Fruit fly (Drosophila melanogaster) whole organism, wandering third instar larva: ENCODE measurements around the gene CG12118.
A peak's percentile ranks its signal among the peaks of the same experiment; 100 is the strongest.

Source experiments
- Abd-B ChIP-seq: fragments of >200 bp; optimal IDR thresholded peaks from 2 replicates; lab custom pipeline; 2017; ENCODE audit warnings: missing biosample characterization, missing genetic modification characterization
- CG32264 ChIP-seq: fragments of 200-800 bp; sonication (Bioruptor generic); optimal IDR thresholded peaks from 2 replicates; lab custom pipeline; 2016; ENCODE audit warnings: missing biosample characterization, missing genetic modification characterization
- CG9705 ChIP-seq: fragments of 200-800 bp; sonication (Bioruptor generic); optimal IDR thresholded peaks from 2 replicates; lab custom pipeline; 2018; ENCODE audit warnings: missing biosample characterization, mild to moderate bottlenecking, missing genetic modification characterization
- CrebA ChIP-seq: fragments of 200-800 bp; sonication (Bioruptor generic); optimal IDR thresholded peaks from 2 replicates; lab custom pipeline; 2016; ENCODE audit warnings: missing biosample characterization, mild to moderate bottlenecking, missing genetic modification characterization, borderline replicate concordance
- Dfd ChIP-seq: fragments of >200 bp; optimal IDR thresholded peaks from 2 replicates; lab custom pipeline; 2017; ENCODE audit warnings: missing biosample characterization, missing genetic modification characterization
- Dif ChIP-seq: fragments of 200-275, 200-300 bp; sonication (Bioruptor generic); optimal IDR thresholded peaks from 2 replicates; lab custom pipeline; 2018; ENCODE audit warnings: missing biosample characterization, missing genetic modification characterization; ENCODE audit not compliant: partially characterized antibody
- GATAd ChIP-seq: sonication (Bioruptor generic); optimal IDR thresholded peaks from 2 replicates; lab custom pipeline; 2016; ENCODE audit warnings: missing biosample characterization, missing genetic modification characterization
- HLH106 ChIP-seq: fragments of 200-800 bp; optimal IDR thresholded peaks from 3 replicates; lab custom pipeline; 2019; ENCODE audit warnings: missing biosample characterization, mild to moderate bottlenecking, missing genetic modification characterization, moderate library complexity
- Hnf4 ChIP-seq: fragments of 200-800 bp; sonication (Bioruptor generic); optimal IDR thresholded peaks from 2 replicates; lab custom pipeline; 2016; ENCODE audit warnings: missing biosample characterization, mild to moderate bottlenecking, missing genetic modification characterization
- Hr78 ChIP-seq: fragments of >200 bp; optimal IDR thresholded peaks from 2 replicates; lab custom pipeline; 2017; ENCODE audit warnings: missing biosample characterization, missing genetic modification characterization
- Hr83 ChIP-seq: fragments of 200-300 bp; sonication (Bioruptor generic); optimal IDR thresholded peaks from 2 replicates; lab custom pipeline; 2016; ENCODE audit warnings: missing biosample characterization, mild to moderate bottlenecking, missing genetic modification characterization, moderate library complexity; ENCODE audit not compliant: poor library complexity, severe bottlenecking
- Jra ChIP-seq: sonication (Bioruptor generic); optimal IDR thresholded peaks from 2 replicates; lab custom pipeline; 2016; ENCODE audit warnings: missing biosample characterization, missing genetic modification characterization
- Mio ChIP-seq: sonication (Bioruptor generic); optimal IDR thresholded peaks from 2 replicates; lab custom pipeline; 2016; ENCODE audit warnings: missing biosample characterization, missing genetic modification characterization
- N ChIP-seq: fragments of >200 bp; optimal IDR thresholded peaks from 2 replicates; lab custom pipeline; 2018; ENCODE audit warnings: missing biosample characterization, missing external identifiers, missing genetic modification characterization
- OdsH ChIP-seq: fragments of 200-800 bp; sonication (Bioruptor generic); optimal IDR thresholded peaks from 2 replicates; lab custom pipeline; 2016; ENCODE audit warnings: missing biosample characterization, mild to moderate bottlenecking, missing genetic modification characterization
- Rel ChIP-seq, 2 experiments: fragments of 200-800 bp; sonication (Bioruptor generic) in 1 of 2; optimal IDR thresholded peaks; 2 replicates in 1 of 2; 3 replicates in 1 of 2; lab custom pipeline; 2016 to 2019; ENCODE audit warnings: mild to moderate bottlenecking in 2 of 2, missing biosample characterization in 2 of 2, missing genetic modification characterization in 2 of 2, moderate library complexity in 1 of 2
- Sp1 ChIP-seq: fragments of 200-800 bp; sonication (Bioruptor generic); optimal IDR thresholded peaks from 3 replicates; lab custom pipeline; 2019; ENCODE audit warnings: missing biosample characterization, mild to moderate bottlenecking, missing genetic modification characterization, moderate library complexity
- brk ChIP-seq: fragments of 200-800 bp; sonication (Bioruptor generic); optimal IDR thresholded peaks from 2 replicates; lab custom pipeline; 2016; ENCODE audit warnings: missing biosample characterization, mild to moderate bottlenecking, missing genetic modification characterization
- dl ChIP-seq, 2 experiments: fragments of 175-275, 200-275 bp in 1 of 2; fragments of 200-275 bp in 1 of 2; sonication (Bioruptor generic); optimal IDR thresholded peaks; lab custom pipeline; 2018; ENCODE audit warnings: mild to moderate bottlenecking in 2 of 2, missing biosample characterization in 2 of 2, missing genetic modification characterization in 2 of 2, moderate library complexity in 2 of 2; ENCODE audit not compliant: partially characterized antibody in 2 of 2, insufficient read depth in 1 of 2
- dsf ChIP-seq: sonication (Bioruptor generic); optimal IDR thresholded peaks from 2 replicates; lab custom pipeline; 2016; ENCODE audit warnings: missing biosample characterization, missing genetic modification characterization, borderline replicate concordance
- ey ChIP-seq: fragments of 200-800 bp; sonication (Bioruptor generic); optimal IDR thresholded peaks from 2 replicates; lab custom pipeline; 2016; ENCODE audit warnings: missing biosample characterization, missing genetic modification characterization
- foxo ChIP-seq, 2 experiments: fragments of 200-800 bp; sonication (Bioruptor generic); optimal IDR thresholded peaks; 2 replicates in 1 of 2; 3 replicates in 1 of 2; lab custom pipeline; 2016 to 2017; ENCODE audit warnings: missing biosample characterization in 2 of 2, missing genetic modification characterization in 2 of 2
- h ChIP-seq: fragments of 200-800 bp; sonication (Bioruptor generic); optimal IDR thresholded peaks from 3 replicates; lab custom pipeline; 2016; ENCODE audit warnings: missing biosample characterization, mild to moderate bottlenecking, missing genetic modification characterization
- jim ChIP-seq: fragments of 175-275, 200-325 bp; sonication (Bioruptor generic); optimal IDR thresholded peaks from 2 replicates; lab custom pipeline; 2016; ENCODE audit warnings: missing biosample characterization, mild to moderate bottlenecking, missing genetic modification characterization
- lola ChIP-seq: fragments of >200 bp; optimal IDR thresholded peaks from 2 replicates; lab custom pipeline; 2017; ENCODE audit warnings: missing biosample characterization, missing genetic modification characterization
- pan ChIP-seq: fragments of >200 bp; optimal IDR thresholded peaks from 2 replicates; lab custom pipeline; 2017
- psq ChIP-seq: fragments of 200-800 bp; sonication (Bioruptor generic); optimal IDR thresholded peaks from 3 replicates; lab custom pipeline; 2017; ENCODE audit warnings: missing biosample characterization, mild to moderate bottlenecking, missing genetic modification characterization, moderate library complexity
- rgr ChIP-seq: fragments of 200-800 bp; sonication (Bioruptor generic); optimal IDR thresholded peaks from 3 replicates; lab custom pipeline; 2016; ENCODE audit warnings: missing biosample characterization, mild to moderate bottlenecking, missing genetic modification characterization
- sage ChIP-seq: fragments of 200-800 bp; sonication (Bioruptor generic); optimal IDR thresholded peaks from 2 replicates; lab custom pipeline; 2016; ENCODE audit warnings: missing biosample characterization, mild to moderate bottlenecking, missing genetic modification characterization
- sv ChIP-seq: fragments of 200-800 bp; sonication (Bioruptor generic); optimal IDR thresholded peaks from 3 replicates; lab custom pipeline; 2016; ENCODE audit warnings: missing biosample characterization, missing genetic modification characterization
- tai ChIP-seq: sonication (Bioruptor generic); optimal IDR thresholded peaks from 2 replicates; lab custom pipeline; 2016; ENCODE audit warnings: missing biosample characterization, missing genetic modification characterization
- usp ChIP-seq: fragments of >200 bp; optimal IDR thresholded peaks from 2 replicates; lab custom pipeline; 2017; ENCODE audit warnings: missing biosample characterization, missing genetic modification characterization
- woc ChIP-seq: sonication (Bioruptor generic); optimal IDR thresholded peaks from 2 replicates; lab custom pipeline; 2016; ENCODE audit warnings: missing biosample characterization, mild to moderate bottlenecking, missing genetic modification characterization

The CG12118 gene

dm6 chrX:9223182-9223581 lies 27.0 kb upstream of the CG12118 start, which contains the start of gene t:
TSS of gene t (minus strand) at chrX:9223257.
- no peak for TF ChIP-seq psq (GFP tag; lab: Kevin White, UChicago)
- TF ChIP-seq GATAd (GFP tag; lab: Kevin White, UChicago) = no peak
- TF ChIP-seq CG32264 (GFP tag; lab: Kevin White, UChicago) = no peak
- no peak for TF ChIP-seq lola (GFP tag; lab: Kevin White, UChicago)
- no peak for TF ChIP-seq tai (GFP tag; lab: Kevin White, UChicago)
- TF ChIP-seq Dfd (GFP tag; lab: Kevin White, UChicago) = no peak
- no peak for TF ChIP-seq jim (GFP tag; lab: Kevin White, UChicago)
- no peak for TF ChIP-seq Hnf4
- no peak for TF ChIP-seq OdsH (GFP tag; lab: Kevin White, UChicago)
- no peak for TF ChIP-seq CG9705
- TF ChIP-seq brk (GFP tag; lab: Kevin White, UChicago) = no peak
- TF ChIP-seq Abd-B (GFP tag; lab: Kevin White, UChicago) = no peak
- no peak for TF ChIP-seq CrebA
- TF ChIP-seq Hr83 (GFP tag; lab: Kevin White, UChicago) = no peak

DNA sequence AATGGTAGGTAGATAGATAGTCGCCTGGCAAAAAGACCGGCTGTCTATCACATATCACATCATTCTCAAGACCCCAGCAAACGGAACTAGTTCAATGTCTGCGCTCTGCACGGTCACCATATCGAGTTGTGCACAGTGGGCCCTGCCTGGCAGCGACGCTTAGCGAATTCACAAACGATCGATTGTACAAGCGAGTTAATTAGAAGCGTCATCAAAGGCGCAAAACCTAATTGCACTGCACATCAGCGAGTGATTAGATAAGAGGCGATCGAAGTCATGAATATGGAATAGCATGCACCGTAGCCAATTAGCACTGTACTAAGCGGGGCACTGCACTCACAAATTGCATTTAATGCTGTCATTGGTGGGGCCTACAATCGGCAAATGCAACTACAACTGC lies 24.2 kb upstream of the CG12118 start:
- TF ChIP-seq Hr83 (GFP tag; lab: Kevin White, UChicago) (no peak), tai (GFP tag; lab: Kevin White, UChicago) (no peak), dsf (no peak), Dfd (GFP tag; lab: Kevin White, UChicago) (no peak), foxo (GFP tag; optimal IDR thresholded peaks at IDR 0.05; lab: Kevin White, UChicago) (peak in 1 of 2 experiments; percentile 3), Hnf4 (no peak), jim (GFP tag; lab: Kevin White, UChicago) (no peak)

- TF ChIP-seq jim (GFP tag; lab: Kevin White, UChicago) (no peak), N (no peak), HLH106 (tag; lab: Kevin White, UChicago) (no peak), Dfd (GFP tag; lab: Kevin White, UChicago) (no peak), woc (GFP tag; lab: Kevin White, UChicago) (no peak), sage (GFP tag; lab: Kevin White, UChicago) (no peak), ey (GFP tag; lab: Kevin White, UChicago) (no peak), dl (GFP tag; optimal IDR thresholded peaks at IDR 0.05; lab: Kevin White, UChicago; ENCODE audit: insufficient read depth in 1 of 2, partially characterized antibody in 2 of 2) (no peak), usp (no peak), rgr (no peak), Hnf4 (no peak), Rel (GFP tag; optimal IDR thresholded peaks at IDR 0.05; lab: Kevin White, UChicago) (no peak), Rel (tag; optimal IDR thresholded peaks at IDR 0.05; lab: Kevin White, UChicago) (no peak), CG32264 (GFP tag; lab: Kevin White, UChicago) (no peak), Hr83 (GFP tag; lab: Kevin White, UChicago) (no peak), psq (GFP tag; lab: Kevin White, UChicago) (no peak), h (GFP tag; lab: Kevin White, UChicago) (no peak), OdsH (GFP tag; lab: Kevin White, UChicago) (no peak), Jra (GFP tag; lab: Kevin White, UChicago) (no peak), Dif (no peak)
Measured at dm6 chrX:9216572-9216971, 20.4 kb upstream of the CG12118 start, which contains the start of gene CG15369. TSS of gene CG15369 (plus strand) at chrX:9216872.

dm6 chrX:9215485-9215884 lies 19.3 kb upstream of the CG12118 start, which contains the start of gene CG15368:
TSS of gene CG15368 (plus strand) at chrX:9215785.
- TF ChIP-seq CG9705 = no peak
- TF ChIP-seq psq (GFP tag; lab: Kevin White, UChicago) = no peak
- no peak for TF ChIP-seq Jra (GFP tag; lab: Kevin White, UChicago)
- TF ChIP-seq jim (GFP tag; lab: Kevin White, UChicago) = no peak
- no peak for TF ChIP-seq tai (GFP tag; lab: Kevin White, UChicago)
- TF ChIP-seq, all 38 proteins: peak for 0

- no peak for TF ChIP-seq Dfd (GFP tag; lab: Kevin White, UChicago)
- TF ChIP-seq sv = no peak
- TF ChIP-seq pan (lab: Kevin White, UChicago) = no peak
- TF ChIP-seq sage (GFP tag; lab: Kevin White, UChicago) = no peak
- TF ChIP-seq Hr78 = no peak
- TF ChIP-seq usp = no peak
- no peak for TF ChIP-seq Sp1
- no peak for TF ChIP-seq Abd-B (GFP tag; lab: Kevin White, UChicago)
- no peak for TF ChIP-seq brk (GFP tag; lab: Kevin White, UChicago)
- TF ChIP-seq Mio = no peak
- TF ChIP-seq lola (GFP tag; lab: Kevin White, UChicago) = no peak
Measured at dm6 chrX:9214576-9214975, 18.4 kb upstream of the CG12118 start, which contains the start of gene Obp8a. TSS of gene Obp8a (plus strand) at chrX:9214876.
